Worm (Caenorhabditis elegans): ENCODE results near the gene mfsd-10.

Gene mfsd-10

ce11 chrX:17363491-17363890 is 5.0 kb downstream of the mfsd-10 start:
- TF ChIP-seq zip-5 (tag; optimal IDR thresholded peaks at IDR 0.05) (no peak), ceh-24 (tag; optimal IDR thresholded peaks at IDR 0.05) (no peak), pha-2 (tag; optimal IDR thresholded peaks at IDR 0.05) (no peak)

DNA sequence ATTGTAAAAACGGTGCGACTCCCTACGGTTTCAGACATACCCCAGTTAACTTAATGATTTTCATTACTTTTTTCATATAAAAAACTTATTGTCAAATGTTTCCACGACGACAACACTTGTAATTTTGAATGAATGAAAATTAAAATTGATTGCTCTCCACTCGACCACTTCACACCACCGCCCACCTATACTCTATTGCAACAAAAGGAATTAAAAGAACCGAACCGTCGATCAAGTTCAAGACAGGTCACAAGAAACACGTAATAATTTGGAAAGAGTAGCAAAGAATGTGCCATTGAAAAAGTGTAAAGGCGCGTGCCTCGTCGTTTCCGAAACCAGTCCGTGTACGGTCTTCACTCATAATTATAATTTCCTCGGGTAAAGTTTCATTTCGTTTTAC is 5.9 kb downstream of the mfsd-10 start, which contains the start of gene F10D7.11:
TSS of gene F10D7.11 (plus strand) at position 301 of the 400 bp plus-strand sequence.
- TF ChIP-seq ceh-2 (tag; optimal IDR thresholded peaks at IDR 0.05): no peak
- no peak for TF ChIP-seq ama-1 (optimal IDR thresholded peaks at IDR 0.05)
- no peak for TF ChIP-seq pat-9 (tag; optimal IDR thresholded peaks at IDR 0.05)
- TF ChIP-seq ceh-24 (tag; optimal IDR thresholded peaks at IDR 0.05): no peak
- no peak for TF ChIP-seq rnt-1 (tag; optimal IDR thresholded peaks at IDR 0.05)
- TF ChIP-seq sdc-2 (tag; optimal IDR thresholded peaks at IDR 0.05): no peak
- no peak for TF ChIP-seq ahr-1 (tag; optimal IDR thresholded peaks at IDR 0.05)
- TF ChIP-seq ceh-19 (GFP tag; optimal IDR thresholded peaks at IDR 0.05): no peak
- TF ChIP-seq hlh-13 (GFP tag; optimal IDR thresholded peaks at IDR 0.05): no peak
- no peak for TF ChIP-seq fkh-6 (tag; optimal IDR thresholded peaks at IDR 0.05)
- no peak for TF ChIP-seq sox-2 (GFP tag; IDR thresholded peaks at IDR 0.05)
- TF ChIP-seq madf-2 (tag; optimal IDR thresholded peaks at IDR 0.05): no peak
- no peak for TF ChIP-seq ceh-34 (tag; optimal IDR thresholded peaks at IDR 0.05)
- TF ChIP-seq dmd-4 (tag; optimal IDR thresholded peaks at IDR 0.05; ENCODE audit: borderline replicate concordance): no peak

ce11 chrX:17359452-17359851 is 9.0 kb downstream of the mfsd-10 start, which contains the start of gene npr-36:
TSS of gene npr-36 (plus strand) at chrX:17359752.
- TF ChIP-seq mec-3 (tag; optimal IDR thresholded peaks at IDR 0.05; ENCODE audit: borderline replicate concordance) (no peak), unc-86 (tag; optimal IDR thresholded peaks at IDR 0.05) (no peak), ceh-18 (tag; optimal IDR thresholded peaks at IDR 0.05) (no peak), unc-42 (tag; optimal IDR thresholded peaks at IDR 0.05) (no peak), ztf-16 (tag; optimal IDR thresholded peaks at IDR 0.05) (no peak), ceh-31 (tag; optimal IDR thresholded peaks at IDR 0.05) (no peak), pax-1 (tag; optimal IDR thresholded peaks at IDR 0.05) (no peak), ceh-2 (tag; optimal IDR thresholded peaks at IDR 0.05) (no peak), eyg-1 (tag; optimal IDR thresholded peaks at IDR 0.05) (no peak), fax-1 (tag; optimal IDR thresholded peaks at IDR 0.05) (no peak), fkh-10 (GFP tag; optimal IDR thresholded peaks at IDR 0.05) (no peak), pqm-1 (tag; optimal IDR thresholded peaks at IDR 0.05) (no peak), ahr-1 (tag; optimal IDR thresholded peaks at IDR 0.05) (no peak), ceh-30 (tag; optimal IDR thresholded peaks at IDR 0.05) (no peak), Y22D7AL.16 (tag; optimal IDR thresholded peaks at IDR 0.05) (no peak)

ce11 chrX:17356748-17357147 is 11.7 kb downstream of the mfsd-10 start:
- no peak for TF ChIP-seq ceh-34 (tag; optimal IDR thresholded peaks at IDR 0.05)
- TF ChIP-seq sox-4 (tag; optimal IDR thresholded peaks at IDR 0.05): no peak
- no peak for TF ChIP-seq nhr-11 (tag; optimal IDR thresholded peaks at IDR 0.05)
- no peak for TF ChIP-seq elt-2 (tag; optimal IDR thresholded peaks at IDR 0.05)
- TF ChIP-seq pat-9 (tag; optimal IDR thresholded peaks at IDR 0.05): no peak
- no peak for TF ChIP-seq ets-4 (tag; optimal IDR thresholded peaks at IDR 0.05)
- TF ChIP-seq ceh-18 (tag; optimal IDR thresholded peaks at IDR 0.05): no peak
- no peak for TF ChIP-seq K02D7.2 (tag; optimal IDR thresholded peaks at IDR 0.05)
- TF ChIP-seq syd-9 (tag; optimal IDR thresholded peaks at IDR 0.05): no peak
- no peak for TF ChIP-seq ceh-24 (tag; optimal IDR thresholded peaks at IDR 0.05)
- no peak for TF ChIP-seq tbx-2 (tag; optimal IDR thresholded peaks at IDR 0.05)
- no peak for TF ChIP-seq ceh-45 (GFP tag; IDR thresholded peaks at IDR 0.05)
- TF ChIP-seq hlh-30 (tag; optimal IDR thresholded peaks at IDR 0.05; ENCODE audit: insufficient read depth): no peak
- TF ChIP-seq madf-2 (tag; optimal IDR thresholded peaks at IDR 0.05): no peak
- no peak for TF ChIP-seq nhr-232 (tag; optimal IDR thresholded peaks at IDR 0.05)

Data from whole organism, late embryonic.